Worm (Caenorhabditis elegans): Measurements from ENCODE around the gene nspc-7.

DNA sequence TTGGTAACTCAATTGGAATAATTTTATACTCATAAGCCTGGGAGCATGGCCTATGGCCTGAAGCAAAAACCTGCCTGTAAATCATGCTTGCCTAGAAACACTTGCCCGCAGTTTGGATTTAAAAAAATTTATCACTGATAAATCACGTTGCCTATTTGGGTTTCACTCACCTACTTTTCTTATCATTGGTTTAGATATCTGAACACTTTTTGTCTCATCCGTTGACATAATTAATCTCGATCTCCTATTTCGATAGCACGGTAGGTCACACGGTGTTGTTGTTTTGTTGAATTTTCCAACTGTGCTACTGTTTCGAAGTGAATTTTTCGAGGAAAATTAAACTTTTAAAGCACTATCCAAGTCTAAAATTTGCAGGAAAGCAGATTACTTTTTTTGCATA, 34.6 kb upstream of the nspc-7 start:
- TF ChIP-seq ama-1 (optimal IDR thresholded peaks at IDR 0.05) = no peak
- TF ChIP-seq ama-1 (GFP tag; optimal IDR thresholded peaks at IDR 0.05) = no peak
- no peak for TF ChIP-seq nfya-2 (GFP tag; IDR thresholded peaks at IDR 0.05)
- no peak for TF ChIP-seq dpl-1 (GFP tag; optimal IDR thresholded peaks at IDR 0.05)
- no peak for TF ChIP-seq madf-8 (GFP tag; conservative IDR thresholded peaks at IDR 0.05)
- no peak for TF ChIP-seq F39B2.1 (GFP tag; IDR thresholded peaks at IDR 0.05)
